Worm (Caenorhabditis elegans): ENCODE results near the gene cgt-1.

DNA sequence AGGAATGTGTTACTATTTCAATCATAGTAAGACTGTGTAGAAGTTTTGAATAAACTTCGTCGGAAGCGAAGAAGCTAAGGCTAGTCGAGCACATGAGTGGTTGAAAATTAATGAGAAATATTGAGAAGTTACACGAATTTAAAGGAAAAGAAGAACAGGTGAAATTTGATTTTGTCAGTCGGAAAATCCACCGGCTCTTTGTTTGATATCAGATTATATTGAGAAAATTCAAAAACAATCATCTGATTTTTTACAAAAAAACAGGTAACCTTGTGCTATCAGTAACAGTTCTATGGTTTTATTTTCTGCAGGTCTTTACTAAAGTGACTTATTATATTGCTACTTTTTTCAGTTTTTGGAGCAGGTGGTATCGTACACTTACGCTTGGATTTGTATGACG is 30.4 kb downstream of the cgt-1 start, which contains the start of gene srh-148:
- TF ChIP-seq tbx-11 (GFP tag; IDR thresholded peaks at IDR 0.05) (no peak), ama-1 (optimal IDR thresholded peaks at IDR 0.05) (no peak), tra-4 (tag; optimal IDR thresholded peaks at IDR 0.05) (no peak), ceh-36 (tag; optimal IDR thresholded peaks at IDR 0.05) (no peak), ets-7 (tag; optimal IDR thresholded peaks at IDR 0.05) (no peak), hmg-4 (GFP tag; optimal IDR thresholded peaks at IDR 0.05) (no peak), B0310.2 (tag; optimal IDR thresholded peaks at IDR 0.05) (no peak), hnd-1 (tag; optimal IDR thresholded peaks at IDR 0.05) (no peak), hmbx-1 (tag; optimal IDR thresholded peaks at IDR 0.05) (no peak), ceh-13 (GFP tag; optimal IDR thresholded peaks at IDR 0.05) (no peak), flt-1 (GFP tag; IDR thresholded peaks at IDR 0.05) (no peak)

Measured in whole organism, early embryonic.